Worm (Caenorhabditis elegans) whole organism, L3 larva: ENCODE results near the gene M03F4.4.

Source experiments
- ZK546.5 ChIP-seq: sonication (generic microtip); optimal IDR thresholded peaks from 2 replicates; lab custom pipeline; 2017; ENCODE audit warnings: missing biosample characterization, missing genetic modification characterization
- ama-1 ChIP-seq: fragments of 150-350 bp; optimal IDR thresholded peaks from 2 replicates; lab custom pipeline; 2018
- ceh-16 ChIP-seq: sonication (generic microtip); optimal IDR thresholded peaks from 2 replicates; lab custom pipeline; 2017; ENCODE audit warnings: missing biosample characterization, missing genetic modification characterization
- ceh-28 ChIP-seq: fragments of 150-350 bp; optimal IDR thresholded peaks from 2 replicates; lab custom pipeline; 2014; ENCODE audit warnings: missing biosample characterization, missing genetic modification reagents, missing genetic modification characterization
- ceh-82 ChIP-seq: fragments of 150-350 bp; optimal IDR thresholded peaks from 2 replicates; lab custom pipeline; 2014; ENCODE audit warnings: missing biosample characterization, missing genetic modification characterization
- ceh-9 ChIP-seq: sonication (generic microtip); optimal IDR thresholded peaks from 2 replicates; lab custom pipeline; 2018; ENCODE audit warnings: missing biosample characterization, missing genetic modification characterization
- daf-12 ChIP-seq: fragments of 150-350 bp; optimal IDR thresholded peaks from 2 replicates; lab custom pipeline; 2014; ENCODE audit warnings: missing biosample characterization, missing genetic modification reagents, missing genetic modification characterization
- egl-27 ChIP-seq: sonication (generic microtip); optimal IDR thresholded peaks from 4 replicates; lab custom pipeline; 2017; ENCODE audit warnings: missing biosample characterization, missing genetic modification reagents, missing genetic modification characterization
- egl-5 ChIP-seq: fragments of 150-350 bp; optimal IDR thresholded peaks from 2 replicates; lab custom pipeline; 2017; ENCODE audit warnings: missing biosample characterization, missing genetic modification reagents, missing genetic modification characterization, inconsistent platforms
- elt-2 ChIP-seq: sonication (generic microtip); optimal IDR thresholded peaks from 2 replicates; lab custom pipeline; 2016; ENCODE audit warnings: missing genetic modification reagents, mild to moderate bottlenecking, missing genetic modification characterization, missing compliant biosample characterization
- elt-3 ChIP-seq, 3 experiments: fragments of 150-350 bp in 1 of 3; sonication (generic microtip) in 2 of 3; optimal IDR thresholded peaks; 2 replicates in 2 of 3; 4 replicates in 1 of 3; lab custom pipeline; 2014 to 2017; ENCODE audit warnings: missing biosample characterization in 3 of 3, missing genetic modification characterization in 3 of 3
- eor-1 ChIP-seq, 2 experiments: fragments of 150-350 bp; optimal IDR thresholded peaks; 2 replicates each; lab custom pipeline; 2014 to 2018; ENCODE audit warnings: missing biosample characterization in 2 of 2, missing genetic modification characterization in 2 of 2
- fkh-10 ChIP-seq: sonication (generic microtip); optimal IDR thresholded peaks from 2 replicates; lab custom pipeline; 2017; ENCODE audit warnings: missing biosample characterization, missing genetic modification reagents, missing genetic modification characterization
- fkh-2 ChIP-seq: fragments of 150-350 bp; optimal IDR thresholded peaks from 2 replicates; lab custom pipeline; 2014; ENCODE audit warnings: missing biosample characterization, missing genetic modification reagents, missing genetic modification characterization
- fos-1 ChIP-seq: fragments of 150-350 bp; optimal IDR thresholded peaks from 2 replicates; lab custom pipeline; 2014; ENCODE audit warnings: missing biosample characterization, missing genetic modification characterization
- lin-15B ChIP-seq: fragments of 150-350 bp; optimal IDR thresholded peaks from 2 replicates; lab custom pipeline; 2014; ENCODE audit warnings: missing biosample characterization, missing genetic modification characterization
- lin-39 ChIP-seq: fragments of 150-350 bp; optimal IDR thresholded peaks from 2 replicates; lab custom pipeline; 2018; ENCODE audit warnings: missing biosample characterization, missing genetic modification reagents, missing genetic modification characterization
- lsy-12 ChIP-seq: sonication (generic microtip); optimal IDR thresholded peaks from 2 replicates; lab custom pipeline; 2016; ENCODE audit warnings: mild to moderate bottlenecking, missing genetic modification characterization, missing compliant biosample characterization
- mdl-1 ChIP-seq: fragments of 150-350 bp; optimal IDR thresholded peaks from 2 replicates; lab custom pipeline; 2014; ENCODE audit warnings: missing biosample characterization, missing genetic modification characterization
- mml-1 ChIP-seq: fragments of 150-350 bp; sonication (generic microtip); optimal IDR thresholded peaks from 3 replicates; lab custom pipeline; 2014; ENCODE audit warnings: missing biosample characterization, missing genetic modification characterization
- nfya-1 ChIP-seq: sonication (generic microtip); optimal IDR thresholded peaks from 2 replicates; lab custom pipeline; 2017; ENCODE audit warnings: missing genetic modification characterization, mild to moderate bottlenecking, missing compliant biosample characterization, antibody characterized with exemption, moderate library complexity; ENCODE audit not compliant: insufficient read depth
- nhr-11 ChIP-seq: fragments of 150-350 bp; optimal IDR thresholded peaks from 2 replicates; lab custom pipeline; 2014; ENCODE audit warnings: missing biosample characterization, missing genetic modification characterization
- nhr-12 ChIP-seq: fragments of 150-350 bp; optimal IDR thresholded peaks from 2 replicates; lab custom pipeline; 2014; ENCODE audit warnings: missing biosample characterization, missing genetic modification characterization
- nhr-23 ChIP-seq: fragments of 150-350 bp; optimal IDR thresholded peaks from 2 replicates; lab custom pipeline; 2014; ENCODE audit warnings: missing biosample characterization, missing genetic modification reagents, missing genetic modification characterization
- nhr-237 ChIP-seq: fragments of 150-350 bp; optimal IDR thresholded peaks from 2 replicates; lab custom pipeline; 2014; ENCODE audit warnings: missing biosample characterization, missing genetic modification characterization
- nhr-25 ChIP-seq: sonication (generic microtip); optimal IDR thresholded peaks from 2 replicates; lab custom pipeline; 2017; ENCODE audit warnings: missing biosample characterization, missing genetic modification characterization
- nhr-28 ChIP-seq: fragments of 150-350 bp; optimal IDR thresholded peaks from 2 replicates; lab custom pipeline; 2014; ENCODE audit warnings: missing biosample characterization, missing genetic modification characterization
- nhr-43 ChIP-seq: sonication (generic microtip); optimal IDR thresholded peaks from 2 replicates; lab custom pipeline; 2016; ENCODE audit warnings: mild to moderate bottlenecking, missing genetic modification characterization, missing compliant biosample characterization; ENCODE audit not compliant: poor library complexity, severe bottlenecking
- nhr-67 ChIP-seq: fragments of 150-350 bp; optimal IDR thresholded peaks from 2 replicates; lab custom pipeline; 2014; ENCODE audit warnings: missing biosample characterization, missing genetic modification characterization
- nhr-76 ChIP-seq: fragments of 150-350 bp; sonication (generic microtip); optimal IDR thresholded peaks from 5 replicates; lab custom pipeline; 2014; ENCODE audit warnings: missing biosample characterization, missing genetic modification characterization
- nhr-77 ChIP-seq: fragments of 150-350 bp; optimal IDR thresholded peaks from 2 replicates; lab custom pipeline; 2014; ENCODE audit warnings: missing biosample characterization, missing genetic modification characterization
- pha-4 ChIP-seq: fragments of 150-350 bp; optimal IDR thresholded peaks from 2 replicates; lab custom pipeline; 2014; ENCODE audit warnings: missing biosample characterization, missing genetic modification reagents, missing genetic modification characterization
- sea-2 ChIP-seq: fragments of 150-350 bp; sonication (generic microtip); optimal IDR thresholded peaks from 4 replicates; lab custom pipeline; 2014; ENCODE audit warnings: missing biosample characterization, missing genetic modification reagents, missing genetic modification characterization
- skn-1 ChIP-seq: fragments of 150-350 bp; optimal IDR thresholded peaks from 2 replicates; lab custom pipeline; 2014; ENCODE audit warnings: missing biosample characterization, missing genetic modification characterization
- snpc-4 ChIP-seq: fragments of 150-350 bp; optimal IDR thresholded peaks from 2 replicates; lab custom pipeline; 2014; ENCODE audit warnings: missing biosample characterization, missing genetic modification characterization
- tbx-2 ChIP-seq: sonication (generic microtip); optimal IDR thresholded peaks from 2 replicates; lab custom pipeline; 2016; ENCODE audit warnings: mild to moderate bottlenecking, missing genetic modification characterization, missing compliant biosample characterization
- ztf-11 ChIP-seq: fragments of 150-350 bp; optimal IDR thresholded peaks from 2 replicates; lab custom pipeline; 2014; ENCODE audit warnings: missing biosample characterization, missing genetic modification characterization
- ztf-4 ChIP-seq: fragments of 150-350 bp; optimal IDR thresholded peaks from 2 replicates; lab custom pipeline; 2014; ENCODE audit warnings: missing biosample characterization, missing genetic modification characterization

The M03F4.4 gene

DNA sequence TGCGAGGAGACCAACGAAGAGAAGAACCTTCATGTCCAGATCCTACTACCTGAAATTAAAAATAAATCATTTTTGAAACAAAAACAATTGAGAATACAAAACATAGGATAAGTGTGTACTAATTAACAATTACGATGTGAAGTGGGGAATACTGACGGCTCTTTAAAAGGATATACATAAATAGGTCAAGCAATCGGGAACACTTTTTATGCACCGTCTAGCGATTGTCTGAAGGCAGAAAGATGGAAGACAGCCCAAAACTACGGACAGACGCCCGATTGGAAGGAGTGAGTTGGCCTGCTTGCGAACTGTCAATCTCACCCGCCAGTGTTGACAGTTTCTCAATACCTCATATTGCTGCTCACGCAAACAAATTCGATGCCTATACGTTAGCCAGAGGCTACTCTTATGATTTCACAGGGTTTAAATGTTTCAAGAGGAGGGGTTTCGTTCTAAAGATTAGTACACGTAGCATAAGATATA, 13.7 kb upstream of the M03F4.4 start, which contains the start of gene calu-1:
calu-1 (minus strand) TSS at position 51 of the 483 bp plus-strand sequence.
- TF ChIP-seq nhr-28 (no peak), mml-1 (tag; lab: Kevin White, UChicago) (no peak), nhr-23 (tag; lab: Kevin White, UChicago) (peak; percentile 15), pha-4 (tag; lab: Kevin White, UChicago) (peak; percentile 10)

DNA sequence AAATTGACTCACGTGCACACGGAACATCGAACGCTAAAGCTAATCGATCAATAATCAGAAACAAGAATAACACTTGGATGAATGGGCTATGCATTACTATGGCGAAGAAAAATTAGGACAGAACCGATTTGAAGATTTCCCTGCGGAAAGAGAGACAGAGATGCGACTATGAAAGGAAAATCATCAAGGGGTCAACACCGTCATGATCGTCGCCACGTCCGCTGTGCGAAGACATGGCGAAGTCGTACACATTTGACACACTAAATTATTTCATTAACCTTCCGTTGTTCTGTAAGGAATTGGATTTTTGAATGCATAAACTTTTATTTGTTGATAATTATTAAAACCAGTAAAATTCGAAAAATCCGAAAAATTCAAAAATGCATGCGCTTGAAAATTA, 12.0 kb upstream of the M03F4.4 start, which contains the start of gene M03F4.6:
M03F4.6 (minus strand) TSS at position 101 of the 400 bp plus-strand sequence.
- TF ChIP-seq elt-2 (tag; lab: Kevin White, UChicago) (no peak), ZK546.5 (tag; lab: Kevin White, UChicago) (no peak), mdl-1 (tag; lab: Kevin White, UChicago) (no peak), nhr-67 (tag; lab: Kevin White, UChicago) (no peak), fos-1 (tag; lab: Kevin White, UChicago) (no peak), egl-27 (tag; lab: Kevin White, UChicago) (no peak), nhr-25 (tag; lab: Kevin White, UChicago) (peak; percentile 80), lsy-12 (tag; lab: Kevin White, UChicago) (no peak), sea-2 (no peak), ceh-9 (no peak), eor-1 (tag; optimal IDR thresholded peaks at IDR 0.05; lab: Kevin White, UChicago) (no peak), nhr-12 (tag; lab: Kevin White, UChicago) (no peak), fkh-2 (tag; lab: Kevin White, UChicago) (no peak), ceh-16 (tag; lab: Kevin White, UChicago) (no peak), ceh-28 (tag; lab: Kevin White, UChicago) (peak; percentile 29), nhr-23 (tag; lab: Kevin White, UChicago) (peak; percentile 96), fkh-10 (GFP tag; lab: Kevin White, UChicago) (no peak), mml-1 (tag; lab: Kevin White, UChicago) (no peak), nfya-1 (tag; lab: Kevin White, UChicago) (peak; percentile 15), daf-12 (no peak), ama-1 (lab: Kevin White, UChicago) (peak; percentile 87), nhr-237 (tag; lab: Kevin White, UChicago) (no peak), tbx-2 (tag; lab: Kevin White, UChicago) (peak; percentile 66), lin-39 (tag; lab: Kevin White, UChicago) (no peak), nhr-76 (tag; lab: Kevin White, UChicago) (no peak), ceh-82 (no peak), skn-1 (no peak), lin-15B (tag; lab: Kevin White, UChicago) (no peak), snpc-4 (tag; lab: Kevin White, UChicago) (no peak), ztf-4 (peak; percentile 2), nhr-43 (tag; lab: Kevin White, UChicago) (peak; percentile 67), egl-5 (tag; lab: Kevin White, UChicago) (peak; percentile 46), nhr-77 (tag; lab: Kevin White, UChicago) (no peak), elt-3 (tag; optimal IDR thresholded peaks at IDR 0.05; lab: Kevin White, UChicago) (peak in 1 of 3 experiments; percentile 48), ztf-11 (tag; lab: Kevin White, UChicago) (no peak), nhr-11 (tag; lab: Kevin White, UChicago) (no peak)

DNA sequence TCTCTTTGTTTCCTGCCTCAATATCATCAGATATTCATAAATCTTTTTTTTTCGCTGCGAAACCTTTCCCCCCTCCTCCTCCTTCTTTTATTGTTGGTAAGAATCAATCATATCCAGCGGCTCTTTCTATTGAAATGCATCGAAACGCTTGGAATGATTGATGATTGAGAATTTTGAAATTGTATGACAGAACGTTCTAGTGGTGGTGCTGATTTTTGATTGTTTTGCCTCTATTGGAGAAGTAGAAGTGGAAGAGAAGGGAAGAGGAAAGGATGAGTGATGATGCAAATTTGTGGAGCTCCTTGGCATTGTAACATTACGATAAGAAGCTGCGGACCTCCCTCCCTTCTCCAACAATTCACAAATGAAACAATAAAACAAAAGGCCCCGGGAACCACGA, 8.4 kb upstream of the M03F4.4 start:
- TF ChIP-seq lin-15B (tag; lab: Kevin White, UChicago) (no peak), nhr-11 (tag; lab: Kevin White, UChicago) (no peak), ceh-82 (no peak), lin-39 (tag; lab: Kevin White, UChicago) (peak; percentile 43)
